Worm (Caenorhabditis elegans): Measurements from ENCODE around the gene chil-7.

DNA sequence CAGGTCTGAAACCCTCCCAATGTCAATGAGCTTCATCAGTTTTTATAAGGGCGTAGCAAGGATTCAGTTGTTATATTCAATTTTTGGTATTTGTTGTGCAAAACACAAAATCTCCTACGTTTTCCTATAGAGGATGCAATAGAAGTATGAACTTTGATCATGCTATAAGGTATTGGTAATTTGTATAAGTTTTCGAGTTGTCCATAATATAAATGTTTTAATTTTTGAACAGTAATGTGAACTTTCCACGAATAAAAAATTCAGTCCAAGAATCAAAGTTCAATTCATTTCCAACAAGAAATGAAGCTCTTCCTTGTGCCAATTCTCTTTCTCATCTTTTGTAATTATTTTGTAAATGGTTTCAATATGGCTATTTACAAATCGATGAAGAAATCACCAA lies 39.9 kb downstream of the chil-7 start, which contains the start of gene ZK938.12:
- TF ChIP-seq med-1 (GFP tag; optimal IDR thresholded peaks at IDR 0.05; ENCODE audit: insufficient read depth): no peak
- TF ChIP-seq flt-1 (GFP tag; IDR thresholded peaks at IDR 0.05): no peak
- no peak for TF ChIP-seq klf-2 (GFP tag; conservative IDR thresholded peaks at IDR 0.05)
- TF ChIP-seq ref-1 (GFP tag; conservative IDR thresholded peaks at IDR 0.05): no peak
- no peak for TF ChIP-seq T22C8.4 (GFP tag; IDR thresholded peaks at IDR 0.05)
- TF ChIP-seq ztf-29 (GFP tag; IDR thresholded peaks at IDR 0.05): no peak

Data from whole organism, midembryonic.